Worm (Caenorhabditis elegans): ENCODE results near the gene sdz-20.

- TF ChIP-seq ztf-23 (GFP tag; IDR thresholded peaks at IDR 0.05) = no peak
- no peak for TF ChIP-seq ztf-29 (GFP tag; IDR thresholded peaks at IDR 0.05)
- TF ChIP-seq T22C8.4 (GFP tag; IDR thresholded peaks at IDR 0.05) = no peak
- TF ChIP-seq flt-1 (GFP tag; IDR thresholded peaks at IDR 0.05) = no peak
- TF ChIP-seq med-1 (GFP tag; optimal IDR thresholded peaks at IDR 0.05; ENCODE audit: insufficient read depth) = no peak
These were observed 47.8 kb downstream of the sdz-20 start for ce11 chrIII:13381684-13382083.
